Worm (Caenorhabditis elegans): Measurements from ENCODE around the gene F02A9.1.

DNA sequence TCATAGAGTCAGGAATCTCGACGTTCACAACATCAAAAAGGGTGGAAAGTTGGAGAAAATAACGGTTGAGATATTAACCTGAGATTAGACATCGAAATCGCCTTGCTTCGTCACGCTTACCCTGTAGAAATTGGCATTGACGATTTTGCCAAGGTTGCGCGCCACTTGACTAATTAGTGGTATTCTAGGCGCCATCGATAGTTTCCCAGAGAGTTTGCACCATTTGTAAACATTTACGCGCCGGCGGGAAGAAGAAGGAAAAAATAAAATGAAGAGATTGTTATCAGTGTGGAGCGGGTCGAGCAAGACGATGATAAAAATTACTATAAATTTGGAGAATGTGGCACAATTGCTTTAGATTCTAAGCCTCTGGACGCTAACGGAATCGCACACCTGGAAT is 32.7 kb upstream of the F02A9.1 start:
- TF ChIP-seq efl-1 (optimal IDR thresholded peaks at IDR 0.05): no peak
- no peak for TF ChIP-seq efl-1 (GFP tag; optimal IDR thresholded peaks at IDR 0.05 in 1 of 2)
- TF ChIP-seq snpc-4 (tag; optimal IDR thresholded peaks at IDR 0.05): no peak
- TF ChIP-seq C04F5.9 (tag; optimal IDR thresholded peaks at IDR 0.05): no peak
- no peak for TF ChIP-seq nhr-28 (tag; optimal IDR thresholded peaks at IDR 0.05)
- TF ChIP-seq egl-27 (tag; optimal IDR thresholded peaks at IDR 0.05): no peak
- TF ChIP-seq xbp-1 (tag; optimal IDR thresholded peaks at IDR 0.05): no peak
- TF ChIP-seq elt-3 (tag; optimal IDR thresholded peaks at IDR 0.05): no peak
- TF ChIP-seq grh-1 (GFP tag; IDR thresholded peaks at IDR 0.05): no peak
- no peak for TF ChIP-seq ztf-4 (tag; optimal IDR thresholded peaks at IDR 0.05)
